Fruit fly (Drosophila melanogaster): ENCODE measurements around the gene toe.

dm6 chr3L:12405889-12406500, 26.5 kb downstream of the toe start:
- no peak for TF ChIP-seq insv (optimal IDR thresholded peaks at IDR 0.05)
- no peak for TF ChIP-seq h (optimal IDR thresholded peaks at IDR 0.05)
- TF ChIP-seq psq (optimal IDR thresholded peaks at IDR 0.05): no peak
